Comparison of ENCODE assay signal across 2 worm cellular contexts in the genomic region with DNA sequence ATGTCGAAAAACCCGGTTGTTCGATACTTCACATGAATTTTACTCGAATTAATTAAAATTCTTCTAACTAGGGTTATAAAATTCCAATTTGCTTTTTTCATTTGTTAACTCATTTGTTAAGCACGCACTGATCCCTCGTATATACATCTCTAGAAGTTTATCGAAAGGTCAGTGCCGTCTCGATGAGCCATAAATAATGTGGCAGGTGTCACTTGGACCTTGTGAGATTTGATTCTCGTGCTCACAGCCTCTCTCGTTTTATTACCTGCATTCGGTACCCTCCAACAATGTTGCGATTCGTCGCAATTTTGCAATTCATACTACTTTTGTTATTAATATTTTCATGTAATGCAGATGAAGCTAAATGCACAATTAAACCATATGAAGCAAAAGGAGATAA.
TF ChIP-seq lines count a peak whose summit lies in the region.

A gene (plus strand): TSS at position 208 of the 400 bp plus-strand sequence.

TF ChIP-seq in whole organism, late embryonic, 69 proteins besides CTCF, POLR2A, EP300 and RAD21:
- TF ChIP-seq hlh-13 (GFP tag; optimal IDR thresholded peaks at IDR 0.05; lab: Kevin White, UChicago) (no peak), nhr-232 (tag; optimal IDR thresholded peaks at IDR 0.05; lab: Kevin White, UChicago) (no peak), unc-55 (GFP tag; optimal IDR thresholded peaks at IDR 0.05; lab: Kevin White, UChicago) (peak; percentile 54), dmd-4 (tag; optimal IDR thresholded peaks at IDR 0.05; lab: Kevin White, UChicago; ENCODE audit: borderline replicate concordance) (no peak), syd-9 (tag; optimal IDR thresholded peaks at IDR 0.05; lab: Kevin White, UChicago) (no peak), ceh-24 (tag; optimal IDR thresholded peaks at IDR 0.05; lab: Kevin White, UChicago) (no peak)
TF ChIP-seq in whole organism, late embryonic: peak in this region for 1.

TF ChIP-seq in whole organism, mixed stage, embryonic, 35 proteins besides CTCF, POLR2A, EP300 and RAD21:
- TF ChIP-seq ceh-83 (GFP tag; optimal IDR thresholded peaks at IDR 0.05; lab: Kevin White, UChicago) (no peak), flh-1 (GFP tag; optimal IDR thresholded peaks at IDR 0.05; lab: Kevin White, UChicago) (no peak), tbx-8 (GFP tag; optimal IDR thresholded peaks at IDR 0.05; lab: Kevin White, UChicago) (no peak), unc-120 (tag; optimal IDR thresholded peaks at IDR 0.05; lab: Kevin White, UChicago; ENCODE audit: poor library complexity, severe bottlenecking) (peak; percentile 14), nhr-28 (tag; optimal IDR thresholded peaks at IDR 0.05; lab: Kevin White, UChicago) (no peak), nhr-2 (tag; optimal IDR thresholded peaks at IDR 0.05; lab: Kevin White, UChicago) (peak; percentile 46), hlh-1 (tag; optimal IDR thresholded peaks at IDR 0.05; lab: Kevin White, UChicago) (peak; percentile 73), nhr-76 (tag; optimal IDR thresholded peaks at IDR 0.05; lab: Kevin White, UChicago) (no peak), unc-62 (GFP tag; optimal IDR thresholded peaks at IDR 0.05; lab: Kevin White, UChicago) (peak; percentile 54), sptf-1 (tag; optimal IDR thresholded peaks at IDR 0.05; lab: Kevin White, UChicago) (no peak)
